Worm (Caenorhabditis elegans): ENCODE measurements around the gene oig-3.

ce11 chrV:14707958-14708357 is 21.5 kb upstream of the oig-3 start, which contains the start of gene R08A2.9:
- no peak for TF ChIP-seq blmp-1 (tag; optimal IDR thresholded peaks at IDR 0.05)
- no peak for TF ChIP-seq nhr-12 (tag; optimal IDR thresholded peaks at IDR 0.05)
- no peak for TF ChIP-seq ztf-11 (tag; optimal IDR thresholded peaks at IDR 0.05)
- no peak for TF ChIP-seq nhr-76 (tag; optimal IDR thresholded peaks at IDR 0.05)
- TF ChIP-seq mab-5 (tag; optimal IDR thresholded peaks at IDR 0.05): no peak
- no peak for TF ChIP-seq unc-62 (GFP tag; optimal IDR thresholded peaks at IDR 0.05)
